Worm (Caenorhabditis elegans) whole organism, early embryonic: ENCODE measurements around the gene T07G12.2.

Source experiments
- B0310.2 ChIP-seq: sonication (generic microtip); optimal IDR thresholded peaks from 2 replicates; lab custom pipeline; 2016; ENCODE audit warnings: mild to moderate bottlenecking, missing genetic modification characterization, missing compliant biosample characterization
- F13C5.2 ChIP-seq: sonication (generic microtip); optimal IDR thresholded peaks from 2 replicates; lab custom pipeline; 2017; ENCODE audit warnings: mild to moderate bottlenecking, missing genetic modification characterization, inconsistent platforms, missing compliant biosample characterization
- aly-1 ChIP-seq: sonication (generic microtip); optimal IDR thresholded peaks from 2 replicates; lab custom pipeline; 2016; ENCODE audit warnings: missing genetic modification characterization, missing compliant biosample characterization
- ama-1 ChIP-seq: fragments of 150-350 bp; optimal IDR thresholded peaks from 2 replicates; lab custom pipeline; 2014
- ceh-13 ChIP-seq: fragments of 200-800 bp; sonication (Bioruptor generic); optimal IDR thresholded peaks from 2 replicates; lab custom pipeline; 2018; ENCODE audit warnings: mild to moderate bottlenecking, missing genetic modification characterization, missing compliant biosample characterization
- ceh-36 ChIP-seq: sonication (generic microtip); optimal IDR thresholded peaks from 2 replicates; lab custom pipeline; 2016; ENCODE audit warnings: missing genetic modification characterization, inconsistent platforms, missing compliant biosample characterization
- ets-7 ChIP-seq: sonication (generic microtip); optimal IDR thresholded peaks from 2 replicates; lab custom pipeline; 2016; ENCODE audit warnings: missing genotype, missing genetic modification characterization, missing compliant biosample characterization
- flt-1 ChIP-seq: fragments of 200-800 bp; sonication (Bioruptor generic); IDR thresholded peaks from 2 replicates; pipeline ENCODE4 v1.3.6; 2022; ENCODE audit warnings: missing genetic modification characterization, missing compliant biosample characterization
- hmbx-1 ChIP-seq: sonication (generic microtip); optimal IDR thresholded peaks from 2 replicates; lab custom pipeline; 2016; ENCODE audit warnings: mild to moderate bottlenecking, missing genetic modification characterization, missing compliant biosample characterization
- hmg-4 ChIP-seq: fragments of 200-800 bp; sonication (Bioruptor generic); optimal IDR thresholded peaks from 2 replicates; lab custom pipeline; 2018; ENCODE audit warnings: mild to moderate bottlenecking, missing genetic modification characterization, missing compliant biosample characterization
- hnd-1 ChIP-seq: sonication (generic microtip); optimal IDR thresholded peaks from 2 replicates; lab custom pipeline; 2016; ENCODE audit warnings: missing genetic modification characterization, missing compliant biosample characterization
- pes-1 ChIP-seq: fragments of 200-800 bp; sonication (Bioruptor generic); IDR thresholded peaks from 2 replicates; pipeline ENCODE4 v1.3.6; 2022; ENCODE audit warnings: missing genetic modification reagents, missing genetic modification characterization, missing compliant biosample characterization
- scrt-1 ChIP-seq: fragments of 200-800 bp; sonication (Bioruptor generic); IDR thresholded peaks from 2 replicates; pipeline ENCODE4 v1.3.6; 2022; ENCODE audit warnings: missing genetic modification characterization, missing compliant biosample characterization
- sea-1 ChIP-seq: fragments of 200-800 bp; sonication (Bioruptor generic); conservative IDR thresholded peaks from 2 replicates; pipeline ENCODE4 v1.3.6; 2022; ENCODE audit warnings: missing genetic modification characterization, missing compliant biosample characterization
- tbx-11 ChIP-seq: fragments of 200-800 bp; sonication (Bioruptor generic); IDR thresholded peaks from 2 replicates; pipeline ENCODE4 v1.3.6; 2022; ENCODE audit warnings: missing genetic modification characterization, missing compliant biosample characterization
- tbx-37 ChIP-seq: fragments of 200-800 bp; sonication (Bioruptor generic); conservative IDR thresholded peaks from 2 replicates; pipeline ENCODE4 v1.3.6; 2022; ENCODE audit warnings: missing genetic modification reagents, missing genetic modification characterization, missing compliant biosample characterization
- tra-4 ChIP-seq: sonication (generic microtip); optimal IDR thresholded peaks from 2 replicates; lab custom pipeline; 2017; ENCODE audit warnings: missing genetic modification characterization, missing compliant biosample characterization

T07G12.2 gene

ce11 chrIV:10530648-10531047 is at the start of gene T07G12.2:
Gene T07G12.2 (plus strand): TSS chrIV:10530709.
- TF ChIP-seq aly-1 (tag; lab: Kevin White, UChicago) (no peak), hnd-1 (tag; lab: Kevin White, UChicago) (no peak), ceh-36 (no peak), B0310.2 (no peak), ets-7 (tag; lab: Kevin White, UChicago) (no peak), tra-4 (tag; lab: Kevin White, UChicago) (no peak), tbx-37 (GFP tag; lab: Robert Waterston, UW) (no peak), sea-1 (GFP tag; lab: Robert Waterston, UW) (no peak), scrt-1 (GFP tag; lab: Robert Waterston, UW) (no peak), hmg-4 (GFP tag; lab: Kevin White, UChicago) (no peak), ama-1 (lab: Kevin White, UChicago) (no peak), flt-1 (GFP tag; lab: Robert Waterston, UW) (no peak), ceh-13 (no peak), F13C5.2 (tag; lab: Kevin White, UChicago) (no peak)

ce11 chrIV:10481695-10482094 is 48.8 kb upstream of the T07G12.2 start, which contains the start of gene egl-21:
Gene egl-21 (minus strand): TSS chrIV:10481844.
- TF ChIP-seq tbx-11 (GFP tag; lab: Robert Waterston, UW) (peak; percentile 36; the same call in 1 of the 2 replicates), flt-1 (GFP tag; lab: Robert Waterston, UW) (no peak)

ce11 chrIV:10482585-10482984 is 47.9 kb upstream of the T07G12.2 start:
- TF ChIP-seq hmbx-1 (tag; lab: Kevin White, UChicago): no peak
- TF ChIP-seq ceh-13: no peak
- TF ChIP-seq ets-7 (tag; lab: Kevin White, UChicago): no peak
- no peak for TF ChIP-seq F13C5.2 (tag; lab: Kevin White, UChicago)
- no peak for TF ChIP-seq hmg-4 (GFP tag; lab: Kevin White, UChicago)
- TF ChIP-seq tbx-11 (GFP tag; lab: Robert Waterston, UW): no peak
- no peak for TF ChIP-seq ceh-36
- no peak for TF ChIP-seq B0310.2
- no peak for TF ChIP-seq tbx-37 (GFP tag; lab: Robert Waterston, UW)
- TF ChIP-seq scrt-1 (GFP tag; lab: Robert Waterston, UW): no peak
- no peak for TF ChIP-seq pes-1 (GFP tag; lab: Robert Waterston, UW)
- no peak for TF ChIP-seq sea-1 (GFP tag; lab: Robert Waterston, UW)
- no peak for TF ChIP-seq aly-1 (tag; lab: Kevin White, UChicago)

- TF ChIP-seq tra-4 (tag; lab: Kevin White, UChicago): no peak
- no peak for TF ChIP-seq ceh-36
- TF ChIP-seq sea-1 (GFP tag; lab: Robert Waterston, UW): no peak
- TF ChIP-seq pes-1 (GFP tag; lab: Robert Waterston, UW): no peak; the same call in 1 of the 2 replicates
- 0 out of 2 replicates have a peak, but pooled peaks have one; percentile 46 for TF ChIP-seq flt-1 (GFP tag; lab: Robert Waterston, UW)
- TF ChIP-seq B0310.2: peak; percentile 26
- TF ChIP-seq hnd-1 (tag; lab: Kevin White, UChicago): peak; percentile 24
- no peak for TF ChIP-seq ama-1 (lab: Kevin White, UChicago)
- no peak for TF ChIP-seq aly-1 (tag; lab: Kevin White, UChicago)
- no peak for TF ChIP-seq hmbx-1 (tag; lab: Kevin White, UChicago)
- no peak for TF ChIP-seq scrt-1 (GFP tag; lab: Robert Waterston, UW)
- peak; percentile 86 for TF ChIP-seq tbx-37 (GFP tag; lab: Robert Waterston, UW)
- no peak for TF ChIP-seq ets-7 (tag; lab: Kevin White, UChicago)
Measured at ce11 chrIV:10483607-10484117, 46.8 kb upstream of the T07G12.2 start, which contains the start of the genes F01D4.5 and ced-5. Gene F01D4.5 (minus strand): TSS chrIV:10483657. Gene ced-5 (plus strand): TSS chrIV:10484110.

- no peak for TF ChIP-seq hmbx-1 (tag; lab: Kevin White, UChicago)
- no peak for TF ChIP-seq flt-1 (GFP tag; lab: Robert Waterston, UW)
- TF ChIP-seq F13C5.2 (tag; lab: Kevin White, UChicago): no peak
Measured at ce11 chrIV:10489409-10489808, 41.1 kb upstream of the T07G12.2 start.

- TF ChIP-seq ceh-36 (no peak), F13C5.2 (tag; lab: Kevin White, UChicago) (no peak), flt-1 (GFP tag; lab: Robert Waterston, UW) (no peak), hmg-4 (GFP tag; lab: Kevin White, UChicago) (no peak), hmbx-1 (tag; lab: Kevin White, UChicago) (no peak), ceh-13 (no peak), aly-1 (tag; lab: Kevin White, UChicago) (no peak), tbx-11 (GFP tag; lab: Robert Waterston, UW) (no peak), pes-1 (GFP tag; lab: Robert Waterston, UW) (no peak), tra-4 (tag; lab: Kevin White, UChicago) (no peak), ama-1 (lab: Kevin White, UChicago) (no peak), scrt-1 (GFP tag; lab: Robert Waterston, UW) (no peak), tbx-37 (GFP tag; lab: Robert Waterston, UW) (no peak), B0310.2 (no peak)
Measured at ce11 chrIV:10498401-10498800, 32.1 kb upstream of the T07G12.2 start.

- TF ChIP-seq ceh-36 (no peak), hmg-4 (GFP tag; lab: Kevin White, UChicago) (no peak), ama-1 (lab: Kevin White, UChicago) (no peak), aly-1 (tag; lab: Kevin White, UChicago) (no peak), hmbx-1 (tag; lab: Kevin White, UChicago) (no peak), F13C5.2 (tag; lab: Kevin White, UChicago) (no peak)
Measured at ce11 chrIV:10499948-10500356, 30.6 kb upstream of the T07G12.2 start.
